Fruit fly (Drosophila melanogaster) whole organism, prepupa: ENCODE data around the gene CG43736.

Source experiments
- Blimp-1 ChIP-seq: fragments of 200-800 bp; sonication (Bioruptor generic); optimal IDR thresholded peaks from 3 replicates; lab custom pipeline; 2017; ENCODE audit warnings: missing biosample characterization, missing genetic modification characterization, mild to moderate bottlenecking, moderate library complexity, missing genetic modification reagents
- CG11294 ChIP-seq: fragments of 200-800 bp; sonication (Bioruptor generic); IDR thresholded peaks from 2 replicates; pipeline ENCODE4 v1.3.6; 2022; ENCODE audit warnings: missing biosample characterization, missing genetic modification characterization
- CG11762 ChIP-seq: fragments of 200-800 bp; sonication (Bioruptor generic); optimal IDR thresholded peaks from 3 replicates; lab custom pipeline; 2016; ENCODE audit warnings: missing biosample characterization, missing genetic modification characterization; ENCODE audit not compliant: insufficient read depth
- CG15336 ChIP-seq: fragments of 200-800 bp; sonication (Bioruptor generic); IDR thresholded peaks from 2 replicates; pipeline ENCODE4 v1.3.6; 2022; ENCODE audit warnings: missing biosample characterization, missing genetic modification characterization
- CG1621 ChIP-seq: fragments of 200-800 bp; sonication (Bioruptor generic); optimal IDR thresholded peaks from 3 replicates; lab custom pipeline; 2018; ENCODE audit warnings: missing biosample characterization, mild to moderate bottlenecking, missing genetic modification characterization
- CG16779 ChIP-seq: fragments of 200-800 bp; sonication (Bioruptor generic); optimal IDR thresholded peaks from 3 replicates; lab custom pipeline; 2017; ENCODE audit warnings: missing biosample characterization, mild to moderate bottlenecking, missing genetic modification characterization
- CG3032 ChIP-seq: fragments of 200-800 bp; optimal IDR thresholded peaks from 2 replicates; lab custom pipeline; 2019; ENCODE audit warnings: missing biosample characterization, mild to moderate bottlenecking, missing genetic modification characterization, moderate library complexity
- CG31627 ChIP-seq: fragments of 200-800 bp; sonication (Bioruptor generic); optimal IDR thresholded peaks from 3 replicates; lab custom pipeline; 2016; ENCODE audit warnings: missing biosample characterization, missing genetic modification characterization
- CG32006 ChIP-seq: fragments of 200-800 bp; sonication (Bioruptor generic); optimal IDR thresholded peaks from 3 replicates; lab custom pipeline; 2017; ENCODE audit warnings: missing biosample characterization, mild to moderate bottlenecking, missing genetic modification characterization
- CG34406 ChIP-seq: fragments of 200-800 bp; sonication (Bioruptor generic); optimal IDR thresholded peaks from 3 replicates; lab custom pipeline; 2016; ENCODE audit warnings: missing biosample characterization, missing genetic modification characterization
- CG3919 ChIP-seq: fragments of 200-800 bp; sonication (Bioruptor generic); optimal IDR thresholded peaks from 3 replicates; lab custom pipeline; 2016; ENCODE audit warnings: missing biosample characterization, missing genetic modification characterization
- CG4318 ChIP-seq: fragments of 200-800 bp; sonication (Bioruptor generic); optimal IDR thresholded peaks from 3 replicates; lab custom pipeline; 2017; ENCODE audit warnings: missing biosample characterization, mild to moderate bottlenecking, missing genetic modification characterization
- CG6163 ChIP-seq: fragments of 200-800 bp; sonication (Bioruptor generic); IDR thresholded peaks from 3 replicates; pipeline ENCODE4 v1.3.6; 2022; ENCODE audit warnings: missing biosample characterization, missing genetic modification characterization
- CG6276 ChIP-seq: fragments of 200-800 bp; sonication (Bioruptor generic); optimal IDR thresholded peaks from 2 replicates; lab custom pipeline; 2017; ENCODE audit warnings: missing biosample characterization, mild to moderate bottlenecking, missing genetic modification characterization
- CG6792 ChIP-seq: fragments of 200-800 bp; sonication (Bioruptor generic); optimal IDR thresholded peaks from 3 replicates; lab custom pipeline; 2016; ENCODE audit warnings: missing biosample characterization, missing genetic modification characterization
- CG6808 ChIP-seq: fragments of 200-800 bp; sonication (Bioruptor generic); optimal IDR thresholded peaks from 3 replicates; lab custom pipeline; 2017; ENCODE audit warnings: missing biosample characterization, missing genetic modification characterization, mild to moderate bottlenecking, moderate library complexity, missing genetic modification reagents
- CG6854 ChIP-seq: fragments of 200-800 bp; sonication (Bioruptor generic); optimal IDR thresholded peaks from 2 replicates; lab custom pipeline; 2017; ENCODE audit warnings: missing biosample characterization, mild to moderate bottlenecking, missing genetic modification characterization
- CG8119 ChIP-seq: fragments of 200-800 bp; sonication (Bioruptor generic); IDR thresholded peaks from 3 replicates; pipeline ENCODE4 v1.3.6; 2022; ENCODE audit warnings: missing biosample characterization, missing genetic modification characterization
- CG8319 ChIP-seq: fragments of 200-800 bp; sonication (Bioruptor generic); optimal IDR thresholded peaks from 3 replicates; lab custom pipeline; 2016; ENCODE audit warnings: missing biosample characterization, missing genetic modification characterization
- CG8632 ChIP-seq: fragments of 200-800 bp; sonication (Bioruptor generic); optimal IDR thresholded peaks from 3 replicates; lab custom pipeline; 2016; ENCODE audit warnings: missing biosample characterization, missing genetic modification characterization
- CG9139 ChIP-seq: fragments of 200-800 bp; sonication (Bioruptor generic); optimal IDR thresholded peaks from 3 replicates; lab custom pipeline; 2017; ENCODE audit warnings: missing biosample characterization, mild to moderate bottlenecking, missing genetic modification characterization
- Eip78C ChIP-seq: fragments of 200-800 bp; sonication (Bioruptor generic); peaks from one replicate; lab custom pipeline; 2016; ENCODE audit warnings: missing biosample characterization, missing genetic modification characterization
- Eip93F ChIP-seq: fragments of 200-800 bp; sonication (Bioruptor generic); optimal IDR thresholded peaks from 2 replicates; lab custom pipeline; 2016; ENCODE audit warnings: missing biosample characterization, mild to moderate bottlenecking, missing genetic modification characterization
- Ets21C ChIP-seq: fragments of 200-800 bp; sonication (Bioruptor generic); optimal IDR thresholded peaks from 3 replicates; lab custom pipeline; 2016; ENCODE audit warnings: missing biosample characterization, missing genetic modification characterization
- Ets96B ChIP-seq: fragments of 200-800 bp; optimal IDR thresholded peaks from 2 replicates; lab custom pipeline; 2019; ENCODE audit warnings: missing biosample characterization, mild to moderate bottlenecking, missing genetic modification characterization, moderate library complexity
- Gug ChIP-seq: fragments of 200-800 bp; sonication (Bioruptor generic); IDR thresholded peaks from 2 replicates; pipeline ENCODE4 v1.3.6; 2022; ENCODE audit warnings: missing biosample characterization, missing genetic modification characterization
- Hr39 ChIP-seq: fragments of 200-800 bp; sonication (Bioruptor generic); optimal IDR thresholded peaks from 2 replicates; lab custom pipeline; 2016; ENCODE audit warnings: missing biosample characterization, missing genetic modification characterization
- Lpt ChIP-seq: fragments of 200-800 bp; sonication (Bioruptor generic); optimal IDR thresholded peaks from 3 replicates; lab custom pipeline; 2016; ENCODE audit warnings: missing biosample characterization, missing genetic modification characterization
- Met ChIP-seq: fragments of 200-800 bp; sonication (Bioruptor generic); optimal IDR thresholded peaks from 3 replicates; lab custom pipeline; 2016; ENCODE audit warnings: missing biosample characterization, missing genetic modification characterization
- OdsH ChIP-seq: fragments of 200-800 bp; sonication (Bioruptor generic); optimal IDR thresholded peaks from 3 replicates; lab custom pipeline; 2016; ENCODE audit warnings: missing biosample characterization, missing genetic modification characterization
- Smox ChIP-seq: fragments of 200-800 bp; sonication (Bioruptor generic); optimal IDR thresholded peaks from 3 replicates; lab custom pipeline; 2016; ENCODE audit warnings: missing biosample characterization, missing genetic modification characterization
- Sox102F ChIP-seq: fragments of 200-800 bp; sonication (Bioruptor generic); optimal IDR thresholded peaks from 2 replicates; lab custom pipeline; 2016; ENCODE audit warnings: missing biosample characterization, mild to moderate bottlenecking, missing genetic modification characterization
- Sox14 ChIP-seq: fragments of 200-800 bp; sonication (Bioruptor generic); optimal IDR thresholded peaks from 3 replicates; lab custom pipeline; 2016; ENCODE audit warnings: missing biosample characterization, missing genetic modification characterization
- Sox15 ChIP-seq: fragments of 200-800 bp; sonication (Bioruptor generic); optimal IDR thresholded peaks from 3 replicates; lab custom pipeline; 2016; ENCODE audit warnings: missing biosample characterization, missing genetic modification characterization
- achi ChIP-seq: fragments of 200-800 bp; sonication (Bioruptor generic); optimal IDR thresholded peaks from 3 replicates; lab custom pipeline; 2016; ENCODE audit warnings: missing biosample characterization, missing genetic modification characterization
- acj6 ChIP-seq: fragments of 200-800 bp; sonication (Bioruptor generic); optimal IDR thresholded peaks from 3 replicates; lab custom pipeline; 2016; ENCODE audit warnings: missing biosample characterization, missing genetic modification characterization
- dsx ChIP-seq: fragments of 200-800 bp; optimal IDR thresholded peaks from 3 replicates; lab custom pipeline; 2019; ENCODE audit warnings: missing biosample characterization, mild to moderate bottlenecking, missing genetic modification characterization, moderate library complexity; ENCODE audit not compliant: poor library complexity, severe bottlenecking
- eg ChIP-seq: fragments of 200-800 bp; sonication (Bioruptor generic); IDR thresholded peaks from 3 replicates; pipeline ENCODE4 v1.3.6; 2022; ENCODE audit warnings: missing biosample characterization, missing genetic modification characterization
- esn ChIP-seq: fragments of 200-800 bp; sonication (Bioruptor generic); optimal IDR thresholded peaks from 2 replicates; lab custom pipeline; 2016; ENCODE audit warnings: missing biosample characterization, mild to moderate bottlenecking, missing genetic modification characterization, moderate library complexity
- fkh ChIP-seq: fragments of 200-800 bp; sonication (Bioruptor generic); optimal IDR thresholded peaks from 3 replicates; lab custom pipeline; 2017; ENCODE audit warnings: missing biosample characterization, mild to moderate bottlenecking, missing genetic modification characterization, moderate library complexity
- lz ChIP-seq: fragments of 200-800 bp; sonication (Bioruptor generic); optimal IDR thresholded peaks from 3 replicates; lab custom pipeline; 2016; ENCODE audit warnings: missing biosample characterization, missing genetic modification characterization
- net ChIP-seq: fragments of 200-800 bp; sonication (Bioruptor generic); optimal IDR thresholded peaks from 3 replicates; lab custom pipeline; 2016; ENCODE audit warnings: missing biosample characterization, missing genetic modification characterization
- salr ChIP-seq, 2 experiments: fragments of 200-800 bp; sonication (Bioruptor generic); optimal IDR thresholded peaks; 3 replicates each; lab custom pipeline; 2016 to 2018; ENCODE audit warnings: missing biosample characterization in 2 of 2, missing genetic modification characterization in 2 of 2, mild to moderate bottlenecking in 1 of 2
- spab ChIP-seq: fragments of 200-800 bp; sonication (Bioruptor generic); optimal IDR thresholded peaks from 2 replicates; lab custom pipeline; 2017; ENCODE audit warnings: missing biosample characterization, mild to moderate bottlenecking, missing genetic modification characterization, missing genetic modification reagents
- ss ChIP-seq, 2 experiments: fragments of 200-800 bp; sonication (Bioruptor generic); optimal IDR thresholded peaks; 2 replicates in 1 of 2; 3 replicates in 1 of 2; lab custom pipeline; 2017 to 2018; ENCODE audit warnings: mild to moderate bottlenecking in 2 of 2, missing biosample characterization in 2 of 2, missing genetic modification characterization in 2 of 2, moderate library complexity in 1 of 2
- svp ChIP-seq: fragments of 200-800 bp; sonication (Bioruptor generic); peaks from one replicate; lab custom pipeline; 2016; ENCODE audit warnings: missing biosample characterization, missing genetic modification characterization
- topi ChIP-seq: fragments of 200-800 bp; sonication (Bioruptor generic); optimal IDR thresholded peaks from 3 replicates; lab custom pipeline; 2016; ENCODE audit warnings: missing biosample characterization, missing genetic modification characterization
- vri ChIP-seq: fragments of 200-800 bp; sonication (Bioruptor generic); optimal IDR thresholded peaks from 3 replicates; lab custom pipeline; 2016; ENCODE audit warnings: missing biosample characterization, mild to moderate bottlenecking, missing genetic modification characterization

The CG43736 gene

DNA sequence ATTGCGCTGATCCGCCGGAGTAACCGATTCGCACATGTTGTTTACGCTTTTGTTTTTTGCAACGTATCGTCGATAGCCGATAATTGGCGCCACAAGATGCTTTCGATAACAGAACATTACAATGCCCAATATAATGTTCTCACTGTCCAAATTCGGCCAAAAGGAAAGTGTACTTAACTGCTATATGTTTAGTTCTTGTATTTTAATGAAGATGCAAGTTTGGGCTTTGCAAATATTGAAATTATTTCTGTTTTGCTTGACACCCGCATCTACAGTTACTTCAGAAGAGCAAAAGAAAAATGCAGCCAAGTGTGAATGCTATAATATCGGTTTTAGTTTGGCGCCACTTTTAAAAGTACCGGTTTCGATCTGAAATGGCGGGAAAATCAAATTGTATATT lies 11.1 kb upstream of the CG43736 start (continued):
- TF ChIP-seq CG3919 (GFP tag; lab: Kevin White, UChicago) (peak; percentile 93), achi (peak; percentile 86), ss (GFP tag; optimal IDR thresholded peaks at IDR 0.05; lab: Kevin White, UChicago) (peak; percentile 79 to 91), CG31627 (GFP tag; lab: Kevin White, UChicago) (peak; percentile 95), Sox15 (GFP tag; lab: Kevin White, UChicago) (peak; percentile 92), CG6163 (peak; percentile 90), CG11294 (GFP tag; lab: Robert Waterston, UW) (peak; percentile 85), topi (GFP tag; lab: Kevin White, UChicago) (peak; percentile 95), OdsH (GFP tag; lab: Kevin White, UChicago) (peak; percentile 91), Hr39 (peak; percentile 94), Ets96B (peak; percentile 92), CG16779 (tag; lab: Kevin White, UChicago) (peak; percentile 72), Met (GFP tag; lab: Kevin White, UChicago) (peak; percentile 94), fkh (GFP tag; lab: Kevin White, UChicago) (peak; percentile 73), CG32006 (GFP tag; lab: Kevin White, UChicago) (peak; percentile 92), CG8119 (GFP tag; lab: Robert Waterston, UW) (peak; percentile 87), Sox14 (GFP tag; lab: Kevin White, UChicago) (peak; percentile 96), svp (GFP tag; lab: Kevin White, UChicago) (peak; percentile 97), Eip93F (peak; percentile 63)
- TF ChIP-seq, all 60 proteins: peak for 59

DNA sequence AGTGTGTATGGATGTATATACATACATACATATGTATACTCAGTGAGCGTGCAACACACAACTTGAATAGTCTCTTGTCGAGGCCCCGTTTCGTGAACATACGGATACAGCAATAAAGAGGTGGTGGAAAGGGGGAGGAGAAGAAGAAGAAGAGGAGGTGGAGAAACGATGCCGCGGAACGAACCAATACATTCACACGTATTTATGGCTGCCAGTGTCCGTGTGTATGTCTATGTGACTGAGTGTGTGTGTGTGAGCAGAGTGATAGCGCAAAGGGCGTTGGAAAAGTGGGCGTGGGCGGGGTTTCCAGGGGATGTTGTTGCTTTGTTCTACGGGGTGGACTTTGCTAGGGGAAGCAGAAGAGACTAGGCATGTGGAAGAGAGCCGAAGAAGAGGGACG lies 10.3 kb upstream of the CG43736 start:
- no peak for TF ChIP-seq Ets96B
- peak; percentile 30; the same call in 1 of the 2 replicates for TF ChIP-seq CG15336 (GFP tag; lab: Robert Waterston, UW)
- no peak for TF ChIP-seq esn (GFP tag; lab: Kevin White, UChicago)
- peak; percentile 43 for TF ChIP-seq fkh (GFP tag; lab: Kevin White, UChicago)
- no peak for TF ChIP-seq acj6
- no peak for TF ChIP-seq Ets21C (GFP tag; lab: Kevin White, UChicago)
- no peak for TF ChIP-seq CG31627 (GFP tag; lab: Kevin White, UChicago)
- peak; percentile 54 for TF ChIP-seq CG6808 (GFP tag; lab: Kevin White, UChicago)
- peak; percentile 38 for TF ChIP-seq CG9139 (GFP tag; lab: Kevin White, UChicago)
- TF ChIP-seq CG1621, result peak; percentile 65
- no peak for TF ChIP-seq Blimp-1 (GFP tag; lab: Kevin White, UChicago)
- no peak for TF ChIP-seq CG34406
- TF ChIP-seq Sox102F (GFP tag; lab: Kevin White, UChicago), result peak; percentile 6
- TF ChIP-seq Met (GFP tag; lab: Kevin White, UChicago), result no peak
- peak in 1 of 2 experiments; percentile 23 for TF ChIP-seq salr (GFP tag; optimal IDR thresholded peaks at IDR 0.05; lab: Kevin White, UChicago)
- TF ChIP-seq CG11762 (GFP tag; lab: Kevin White, UChicago), result no peak
- TF ChIP-seq dsx (GFP tag; lab: Kevin White, UChicago), result peak; percentile 40
- peak; percentile 52; the same call in 2 of the 3 replicates for TF ChIP-seq CG8119 (GFP tag; lab: Robert Waterston, UW)
- TF ChIP-seq eg, result 0 out of 3 replicates have a peak, but pooled peaks have one; percentile 17
- TF ChIP-seq achi, result no peak
- TF ChIP-seq CG8632 (GFP tag; lab: Kevin White, UChicago), result no peak
- TF ChIP-seq Lpt (GFP tag; lab: Kevin White, UChicago), result no peak
- TF ChIP-seq CG6276 (GFP tag; lab: Kevin White, UChicago), result peak; percentile 20
- peak; percentile 38 for TF ChIP-seq svp (GFP tag; lab: Kevin White, UChicago)
- no peak for TF ChIP-seq net (GFP tag; lab: Kevin White, UChicago)
- TF ChIP-seq CG6854 (GFP tag; lab: Kevin White, UChicago), result peak; percentile 11
- no peak for TF ChIP-seq Eip93F
- TF ChIP-seq CG4318 (GFP tag; lab: Kevin White, UChicago), result no peak
- TF ChIP-seq Gug (GFP tag; lab: Robert Waterston, UW), result peak; percentile 31; the same call in 1 of the 2 replicates
- TF ChIP-seq CG8319 (GFP tag; lab: Kevin White, UChicago), result no peak
- TF ChIP-seq ss (GFP tag; optimal IDR thresholded peaks at IDR 0.05; lab: Kevin White, UChicago), result peak; percentile 74 to 83
- TF ChIP-seq Hr39, result no peak
- no peak for TF ChIP-seq spab (GFP tag; lab: Kevin White, UChicago)
- TF ChIP-seq vri, result no peak
- no peak for TF ChIP-seq lz (GFP tag; lab: Kevin White, UChicago)
- 0 out of 3 replicates have a peak, but pooled peaks have one; percentile 47 for TF ChIP-seq CG6163
- TF ChIP-seq Smox (GFP tag; lab: Kevin White, UChicago), result no peak
- TF ChIP-seq CG32006 (GFP tag; lab: Kevin White, UChicago), result no peak
- TF ChIP-seq CG6792 (GFP tag; lab: Kevin White, UChicago), result no peak
- peak; percentile 69 for TF ChIP-seq Eip78C
- TF ChIP-seq CG3032 (tag; lab: Kevin White, UChicago), result no peak
